Worm (Caenorhabditis elegans) whole organism, midembryonic: Measurements from ENCODE around the gene F25B5.3.

Experiments
- T22C8.4 ChIP-seq: fragments of 200-800 bp; sonication (Bioruptor generic); IDR thresholded peaks from 2 replicates; pipeline ENCODE4 v1.3.6; 2022; ENCODE audit warnings: missing genetic modification characterization, missing compliant biosample characterization
- ref-1 ChIP-seq: fragments of 200-800 bp; sonication (Bioruptor generic); conservative IDR thresholded peaks from 2 replicates; pipeline ENCODE4 v1.3.6; 2022; ENCODE audit warnings: missing genetic modification reagents, missing genetic modification characterization, missing compliant biosample characterization
- ztf-23 ChIP-seq: fragments of 200-800 bp; sonication (Bioruptor generic); IDR thresholded peaks from 2 replicates; pipeline ENCODE4 v1.3.6; 2022; ENCODE audit warnings: missing genetic modification reagents, missing genetic modification characterization, missing compliant biosample characterization
- ztf-29 ChIP-seq: fragments of 200-800 bp; sonication (Bioruptor generic); IDR thresholded peaks from 2 replicates; pipeline ENCODE4 v1.3.6; 2022; ENCODE audit warnings: missing genetic modification reagents, missing genetic modification characterization, missing compliant biosample characterization

ce11 chrIII:5943368-5944180, 5.1 kb upstream of the F25B5.3 start:
- no peak for TF ChIP-seq ztf-23 (GFP tag; lab: Robert Waterston, UW)
- TF ChIP-seq ref-1: no peak
- TF ChIP-seq ztf-29 (GFP tag; lab: Robert Waterston, UW): no peak
- TF ChIP-seq T22C8.4: 0 out of 2 replicates have a peak, but pooled peaks have one; percentile 7
